Fruit fly (Drosophila melanogaster) whole organism, embryonic: Measurements from ENCODE around the gene CG9837.

Experiments used
- Awh ChIP-seq: fragments of 200-800 bp; sonication (Bioruptor generic); IDR thresholded peaks from 2 replicates; pipeline ENCODE4, ENCODE4 v1.3.6; 2022; ENCODE audit warnings: missing biosample characterization, missing genetic modification characterization
- BEAF-32 ChIP-seq: fragments of 200-800 bp; sonication (Bioruptor generic); optimal IDR thresholded peaks from 3 replicates; lab custom pipeline; 2017; ENCODE audit warnings: missing biosample characterization, missing genetic modification characterization, mild to moderate bottlenecking, moderate library complexity, missing genetic modification reagents
- CG10209 ChIP-seq: fragments of 200-800 bp; sonication (Bioruptor generic); optimal IDR thresholded peaks from 3 replicates; lab custom pipeline; 2017; ENCODE audit warnings: missing biosample characterization, mild to moderate bottlenecking, missing genetic modification characterization, missing genetic modification reagents
- CG10431 ChIP-seq: fragments of 200-800 bp; sonication (Bioruptor generic); optimal IDR thresholded peaks from 3 replicates; lab custom pipeline; 2018; ENCODE audit warnings: missing biosample characterization, mild to moderate bottlenecking, missing genetic modification characterization
- CG10565 ChIP-seq: fragments of 200-800 bp; sonication (Bioruptor generic); optimal IDR thresholded peaks from 3 replicates; lab custom pipeline; 2016; ENCODE audit warnings: missing biosample characterization, mild to moderate bottlenecking, missing genetic modification characterization
- CG11398 ChIP-seq: fragments of 200-800 bp; sonication (Bioruptor generic); optimal IDR thresholded peaks from 2 replicates; lab custom pipeline; 2016; ENCODE audit warnings: missing biosample characterization, missing genetic modification characterization
- CG12236 ChIP-seq: fragments of 200-800 bp; sonication (Bioruptor generic); optimal IDR thresholded peaks from 2 replicates; lab custom pipeline; 2016; ENCODE audit warnings: missing biosample characterization, missing genetic modification characterization
- CG13287 ChIP-seq: fragments of 200-800 bp; sonication (Bioruptor generic); IDR thresholded peaks from 2 replicates; pipeline ENCODE4 v1.3.6; 2022; ENCODE audit warnings: missing biosample characterization, missing genetic modification characterization; ENCODE audit not compliant: partially characterized antibody
- CG13624 ChIP-seq: fragments of 200-800 bp; sonication (Bioruptor generic); optimal IDR thresholded peaks from 2 replicates; lab custom pipeline; 2016; ENCODE audit warnings: missing biosample characterization, missing genetic modification characterization
- CG15514 ChIP-seq: fragments of 200-800 bp; sonication (Bioruptor generic); optimal IDR thresholded peaks from 3 replicates; lab custom pipeline; 2017; ENCODE audit warnings: missing biosample characterization, missing genetic modification characterization, mild to moderate bottlenecking, moderate library complexity, missing genetic modification reagents
- CG1602 ChIP-seq: fragments of 200-800 bp; sonication (Bioruptor generic); optimal IDR thresholded peaks from 3 replicates; lab custom pipeline; 2016; ENCODE audit warnings: missing biosample characterization, missing genetic modification characterization
- CG17612 ChIP-seq: fragments of 200-800 bp; sonication (Bioruptor generic); IDR thresholded peaks from 2 replicates; pipeline ENCODE4 v1.3.6; 2022; ENCODE audit warnings: missing biosample characterization, missing genetic modification characterization
- CG18011 ChIP-seq: fragments of 200-800 bp; sonication (Bioruptor generic); optimal IDR thresholded peaks from 2 replicates; lab custom pipeline; 2017; ENCODE audit warnings: missing biosample characterization, missing genetic modification characterization, mild to moderate bottlenecking, moderate library complexity, missing genotype
- CG18764 ChIP-seq: fragments of 200-800 bp; sonication (Bioruptor generic); optimal IDR thresholded peaks from 3 replicates; lab custom pipeline; 2016; ENCODE audit warnings: missing biosample characterization, missing genetic modification characterization
- CG2199 ChIP-seq: fragments of 200-800 bp; sonication (Bioruptor generic); IDR thresholded peaks from 3 replicates; pipeline ENCODE4 v1.3.6; 2022; ENCODE audit warnings: missing biosample characterization, missing genetic modification characterization
- CG30431 ChIP-seq: fragments of 200-800 bp; sonication (Bioruptor generic); optimal IDR thresholded peaks from 2 replicates; lab custom pipeline; 2017; ENCODE audit warnings: missing biosample characterization, missing genetic modification characterization
- CG33213 ChIP-seq: fragments of 200-800 bp; sonication (Bioruptor generic); optimal IDR thresholded peaks from 3 replicates; lab custom pipeline; 2016; ENCODE audit warnings: missing biosample characterization, missing genetic modification characterization
- CG4360 ChIP-seq: fragments of 200-800 bp; sonication (Bioruptor generic); IDR thresholded peaks from 2 replicates; pipeline ENCODE4 v1.3.6; 2022; ENCODE audit warnings: missing biosample characterization, missing genetic modification characterization
- CG7357 ChIP-seq: fragments of 200-800 bp; sonication (Bioruptor generic); IDR thresholded peaks from 3 replicates; pipeline ENCODE4 v1.3.6; 2022; ENCODE audit warnings: missing biosample characterization, missing genetic modification characterization
- CG7745 ChIP-seq: fragments of 200-800 bp; sonication (Bioruptor generic); optimal IDR thresholded peaks from 2 replicates; lab custom pipeline; 2018; ENCODE audit warnings: missing biosample characterization, mild to moderate bottlenecking, missing genetic modification characterization, moderate library complexity
- CG9817 ChIP-seq: fragments of 200-800 bp; sonication (Bioruptor generic); optimal IDR thresholded peaks from 2 replicates; lab custom pipeline; 2018; ENCODE audit warnings: missing biosample characterization, mild to moderate bottlenecking, missing genetic modification characterization, moderate library complexity
- CG9876 ChIP-seq: fragments of 200-800 bp; sonication (Bioruptor generic); optimal IDR thresholded peaks from 2 replicates; lab custom pipeline; 2016; ENCODE audit warnings: missing biosample characterization, missing genetic modification characterization
- Fer3 ChIP-seq: fragments of 200-800 bp; sonication (Bioruptor generic); optimal IDR thresholded peaks from 2 replicates; lab custom pipeline; 2018; ENCODE audit warnings: missing biosample characterization, mild to moderate bottlenecking, missing genetic modification characterization, moderate library complexity
- H2.0 ChIP-seq: fragments of 200-800 bp; sonication (Bioruptor generic); IDR thresholded peaks from 2 replicates; pipeline ENCODE4 v1.3.6; 2022; ENCODE audit warnings: missing biosample characterization, missing genetic modification characterization
- Hsf ChIP-seq: fragments of 200-800 bp; sonication (Bioruptor generic); optimal IDR thresholded peaks from 3 replicates; lab custom pipeline; 2016; ENCODE audit warnings: missing biosample characterization, missing genetic modification characterization
- NFAT ChIP-seq: fragments of 200-800 bp; sonication (Bioruptor generic); IDR thresholded peaks from 2 replicates; pipeline ENCODE4 v1.3.6; 2022; ENCODE audit warnings: missing biosample characterization, missing genetic modification characterization
- Spps ChIP-seq: fragments of 200-800 bp; sonication (Bioruptor generic); optimal IDR thresholded peaks from 2 replicates; lab custom pipeline; 2018; ENCODE audit warnings: missing biosample characterization, mild to moderate bottlenecking, missing genetic modification characterization
- Ssrp ChIP-seq: fragments of 200-800 bp; sonication (Bioruptor generic); optimal IDR thresholded peaks from 2 replicates; lab custom pipeline; 2018; ENCODE audit warnings: missing biosample characterization, mild to moderate bottlenecking, missing genetic modification characterization, moderate library complexity
- ab ChIP-seq: fragments of 200-800 bp; sonication (Bioruptor generic); optimal IDR thresholded peaks from 2 replicates; lab custom pipeline; 2016; ENCODE audit warnings: missing biosample characterization, missing genetic modification characterization
- abd-A ChIP-seq: fragments of 200-800 bp; sonication (Bioruptor generic); optimal IDR thresholded peaks from 3 replicates; lab custom pipeline; 2019; ENCODE audit warnings: missing biosample characterization, mild to moderate bottlenecking, missing genetic modification characterization, moderate library complexity
- al ChIP-seq: fragments of 200-800 bp; sonication (Bioruptor generic); IDR thresholded peaks from 2 replicates; pipeline ENCODE4 v1.3.6; 2022; ENCODE audit warnings: missing biosample characterization, missing genetic modification characterization
- cas ChIP-seq: fragments of 200-800 bp; sonication (Bioruptor generic); IDR thresholded peaks from 2 replicates; pipeline ENCODE4 v1.3.6; 2022; ENCODE audit warnings: missing biosample characterization, missing genetic modification characterization
- chm ChIP-seq: fragments of 200-800 bp; sonication (Bioruptor generic); IDR thresholded peaks from 2 replicates; pipeline ENCODE4 v1.3.6; 2022; ENCODE audit warnings: missing biosample characterization, missing genetic modification characterization
- corto ChIP-seq: fragments of 200-800 bp; sonication (Bioruptor generic); optimal IDR thresholded peaks from 2 replicates; lab custom pipeline; 2016; ENCODE audit warnings: missing biosample characterization, mild to moderate bottlenecking, missing genetic modification characterization, moderate library complexity
- crc ChIP-seq: fragments of 200-800 bp; sonication (Bioruptor generic); optimal IDR thresholded peaks from 2 replicates; lab custom pipeline; 2016; ENCODE audit warnings: missing biosample characterization, missing genetic modification characterization
- da ChIP-seq: fragments of 200-800 bp; sonication (Bioruptor generic); optimal IDR thresholded peaks from 2 replicates; lab custom pipeline; 2016; ENCODE audit warnings: missing biosample characterization, missing genetic modification characterization
- fru ChIP-seq: fragments of >200 bp; optimal IDR thresholded peaks from 2 replicates; lab custom pipeline; 2017
- gsb ChIP-seq: fragments of 200-800 bp; sonication (Bioruptor generic); IDR thresholded peaks from 2 replicates; pipeline ENCODE4 v1.3.6; 2022; ENCODE audit warnings: missing biosample characterization, missing genetic modification characterization
- h ChIP-seq: fragments of >200 bp; optimal IDR thresholded peaks from 2 replicates; lab custom pipeline; 2017
- ham ChIP-seq: fragments of 200-800 bp; sonication (Bioruptor generic); IDR thresholded peaks from 2 replicates; pipeline ENCODE4 v1.3.6; 2022; ENCODE audit warnings: missing biosample characterization, missing genetic modification characterization
- nom ChIP-seq: fragments of 200-800 bp; sonication (Bioruptor generic); optimal IDR thresholded peaks from 2 replicates; lab custom pipeline; 2017; ENCODE audit warnings: missing biosample characterization, missing genetic modification characterization, mild to moderate bottlenecking, moderate library complexity, missing genetic modification reagents
- pita ChIP-seq: fragments of 200-800 bp; sonication (Bioruptor generic); optimal IDR thresholded peaks from 2 replicates; lab custom pipeline; 2017; ENCODE audit warnings: missing biosample characterization, mild to moderate bottlenecking, missing genetic modification characterization
- prd ChIP-seq, 3 experiments: fragments of >200 bp in 2 of 3; fragments of 200-800 bp in 1 of 3; sonication (Bioruptor generic) in 1 of 3; optimal IDR thresholded peaks in 2 of 3; IDR thresholded peaks in 1 of 3; 2 replicates in 2 of 3; 3 replicates in 1 of 3; pipeline versions ENCODE4 v1.3.6 to Lab custom; 2017 to 2022; ENCODE audit warnings: missing biosample characterization in 1 of 3, missing genetic modification characterization in 1 of 3
- repo ChIP-seq: fragments of 200-800 bp; sonication (Bioruptor generic); optimal IDR thresholded peaks from 2 replicates; lab custom pipeline; 2016; ENCODE audit warnings: missing biosample characterization, missing genetic modification characterization
- ro ChIP-seq: fragments of 200-800 bp; sonication (Bioruptor generic); IDR thresholded peaks from 2 replicates; pipeline ENCODE4 v1.3.6; 2022; ENCODE audit warnings: missing biosample characterization, missing genetic modification characterization
- salm ChIP-seq: fragments of 200-800 bp; sonication (Bioruptor generic); optimal IDR thresholded peaks from 2 replicates; lab custom pipeline; 2018; ENCODE audit warnings: missing biosample characterization, mild to moderate bottlenecking, missing genetic modification characterization
- sc ChIP-seq, 3 experiments: fragments of >200 bp in 2 of 3; fragments of 200-800 bp in 1 of 3; sonication (Bioruptor generic) in 1 of 3; optimal IDR thresholded peaks; 2 replicates in 2 of 3; 3 replicates in 1 of 3; lab custom pipeline; 2017; ENCODE audit warnings: mild to moderate bottlenecking in 1 of 3, missing biosample characterization in 1 of 3, missing genetic modification characterization in 1 of 3, missing genetic modification reagents in 1 of 3
- schlank ChIP-seq: fragments of 200-800 bp; sonication (Bioruptor generic); optimal IDR thresholded peaks from 2 replicates; lab custom pipeline; 2018; ENCODE audit warnings: missing biosample characterization, mild to moderate bottlenecking, missing genetic modification characterization
- slbo ChIP-seq: fragments of 200-800 bp; sonication (Bioruptor generic); IDR thresholded peaks from 2 replicates; pipeline ENCODE4 v1.3.6; 2022; ENCODE audit warnings: missing biosample characterization, missing genetic modification characterization
- zen ChIP-seq: fragments of 200-800 bp; sonication (Bioruptor generic); optimal IDR thresholded peaks from 3 replicates; lab custom pipeline; 2018; ENCODE audit warnings: missing biosample characterization, mild to moderate bottlenecking, missing genetic modification characterization, moderate library complexity

The CG9837 gene

DNA sequence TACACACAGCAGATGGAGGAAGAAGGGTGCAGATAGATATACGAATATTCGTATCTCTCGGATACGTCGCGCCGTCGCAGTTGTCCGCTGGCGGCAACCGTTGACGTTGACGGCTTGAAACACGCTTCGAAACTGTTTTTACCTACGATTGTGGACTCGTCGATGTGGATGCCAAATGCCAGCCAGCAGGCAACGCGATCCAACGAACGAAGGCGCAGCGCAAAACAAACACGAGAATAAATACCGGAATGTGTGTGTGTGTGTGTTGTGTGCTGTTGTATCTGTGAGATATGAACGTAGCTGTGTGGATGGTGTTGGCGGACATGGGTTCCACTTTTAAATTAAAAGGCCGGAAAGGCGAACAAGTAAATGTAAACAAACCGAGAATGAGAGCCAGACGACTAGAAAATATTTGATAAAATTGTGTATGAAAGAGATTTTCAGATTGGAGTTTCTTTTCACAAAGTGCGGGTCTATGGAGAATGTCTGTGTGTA is 32.8 kb upstream of the CG9837 start (continued):
- TF ChIP-seq CG18764 (GFP tag; lab: Kevin White, UChicago) = peak; percentile 45
- peak; percentile 40 for TF ChIP-seq corto (GFP tag; lab: Kevin White, UChicago)
- 0 out of 2 replicates have a peak, but pooled peaks have one; percentile 43 for TF ChIP-seq CG4360 (GFP tag; lab: Robert Waterston, UW)
- no peak; the same call in 2 of the 3 replicates for TF ChIP-seq CG7357 (GFP tag; lab: Robert Waterston, UW)
- TF ChIP-seq BEAF-32 (GFP tag; lab: Kevin White, UChicago) = no peak
- TF ChIP-seq ab (GFP tag; lab: Kevin White, UChicago) = no peak
- TF ChIP-seq NFAT (GFP tag; lab: Robert Waterston, UW) = no peak
- no peak for TF ChIP-seq ham
- TF ChIP-seq sc (optimal IDR thresholded peaks at IDR 0.05; lab: Kevin White, UChicago) = no peak
- TF ChIP-seq sc (GFP tag; optimal IDR thresholded peaks at IDR 0.05; lab: Kevin White, UChicago) = peak; percentile 6
- TF ChIP-seq crc (GFP tag; lab: Kevin White, UChicago) = no peak
- peak; percentile 46 for TF ChIP-seq slbo (GFP tag; lab: Robert Waterston, UW)
- TF ChIP-seq CG7745 (tag; lab: Kevin White, UChicago) = peak; percentile 70
- TF ChIP-seq fru (lab: Kevin White, UChicago) = no peak
- no peak for TF ChIP-seq CG10565 (GFP tag; lab: Kevin White, UChicago)
- peak; percentile 76 for TF ChIP-seq schlank
- no peak for TF ChIP-seq CG9876 (GFP tag; lab: Kevin White, UChicago)
- TF ChIP-seq CG13624 (GFP tag; lab: Kevin White, UChicago) = peak; percentile 47
- TF ChIP-seq CG11398 = peak; percentile 33
- TF ChIP-seq H2.0 (GFP tag; lab: Robert Waterston, UW) = 0 out of 2 replicates have a peak, but pooled peaks have one; percentile 13
- peak; percentile 18 for TF ChIP-seq Spps (tag; lab: Kevin White, UChicago)
- peak; percentile 71; the same call in 1 of the 2 replicates for TF ChIP-seq Awh (GFP tag; lab: Robert Waterston, UW)
- peak; percentile 58 for TF ChIP-seq CG33213 (GFP tag; lab: Kevin White, UChicago)
- TF ChIP-seq CG18011 = peak; percentile 53
- no peak for TF ChIP-seq pita (GFP tag; lab: Kevin White, UChicago)
- TF ChIP-seq CG17612 (GFP tag; lab: Robert Waterston, UW) = no peak
- TF ChIP-seq gsb = 0 out of 2 replicates have a peak, but pooled peaks have one; percentile 29
- no peak for TF ChIP-seq Ssrp (tag; lab: Kevin White, UChicago)
- peak; percentile 62 for TF ChIP-seq abd-A (tag; lab: Kevin White, UChicago)
- TF ChIP-seq CG9817 (tag; lab: Kevin White, UChicago) = no peak
- TF ChIP-seq cas (GFP tag; lab: Robert Waterston, UW) = no peak
- TF ChIP-seq CG10209 = peak; percentile 43
- peak; percentile 34 for TF ChIP-seq CG12236 (GFP tag; lab: Kevin White, UChicago)
- TF ChIP-seq salm (tag; lab: Kevin White, UChicago) = peak; percentile 37
- TF ChIP-seq Fer3 (tag; lab: Kevin White, UChicago) = peak; percentile 49
- no peak for TF ChIP-seq h (lab: Kevin White, UChicago)
- TF ChIP-seq CG2199 (GFP tag; lab: Robert Waterston, UW) = peak; percentile 97
- TF ChIP-seq CG30431 (GFP tag; lab: Kevin White, UChicago) = no peak
- no peak for TF ChIP-seq CG1602
- TF ChIP-seq da (GFP tag; lab: Kevin White, UChicago) = no peak
- no peak for TF ChIP-seq al (GFP tag; lab: Robert Waterston, UW)
- TF ChIP-seq prd (optimal IDR thresholded peaks at IDR 0.05; lab: Kevin White, UChicago) = no peak
- TF ChIP-seq prd (GFP tag; IDR thresholded peaks at IDR 0.05; lab: Robert Waterston, UW) = peak; percentile 46; the same call in 2 of the 3 replicates
- peak; percentile 80 for TF ChIP-seq CG15514 (GFP tag; lab: Kevin White, UChicago)
- TF ChIP-seq Hsf = peak; percentile 28
- TF ChIP-seq CG13287 (GFP tag; lab: Robert Waterston, UW) = peak; percentile 56; the same call in 1 of the 2 replicates
- TF ChIP-seq chm (GFP tag; lab: Robert Waterston, UW) = peak; percentile 89
- TF ChIP-seq CG10431 (GFP tag; lab: Kevin White, UChicago) = peak; percentile 24
- peak; percentile 30 for TF ChIP-seq repo (GFP tag; lab: Kevin White, UChicago)
- peak; percentile 43 for TF ChIP-seq zen (tag; lab: Kevin White, UChicago)
- peak; percentile 75 for TF ChIP-seq nom
- TF ChIP-seq ro (GFP tag; lab: Robert Waterston, UW) = no peak
